Worm (Caenorhabditis elegans) whole organism, L4 larva: ENCODE data around the gene ZK593.2.
A peak's percentile ranks its signal among the peaks of the same experiment; 100 is the strongest.

Experiments used
- D1046.2 ChIP-seq: fragments of 200-800 bp; sonication (Bioruptor generic); IDR thresholded peaks from 2 replicates; pipeline ENCODE4 v1.3.6; 2022; ENCODE audit warnings: missing genetic modification characterization, missing compliant biosample characterization
- F26F4.8 ChIP-seq: fragments of 200-800 bp; sonication (Bioruptor generic); conservative IDR thresholded peaks from 2 replicates; pipeline ENCODE4 v1.3.6; 2022; ENCODE audit warnings: missing genetic modification characterization, missing compliant biosample characterization
- F37D6.2 ChIP-seq: sonication (generic microtip); optimal IDR thresholded peaks from 2 replicates; lab custom pipeline; 2016; ENCODE audit warnings: mild to moderate bottlenecking, missing genetic modification characterization, missing compliant biosample characterization
- F44E2.7 ChIP-seq: fragments of 200-800 bp; sonication (Bioruptor generic); IDR thresholded peaks from 2 replicates; pipeline ENCODE4 v2.1.2; 2022; ENCODE audit warnings: missing genetic modification characterization, missing compliant biosample characterization
- T26A8.4 ChIP-seq: fragments of 200-800 bp; sonication (Bioruptor generic); IDR thresholded peaks from 2 replicates; pipeline ENCODE4 v1.3.6; 2022; ENCODE audit warnings: missing genetic modification characterization, missing compliant biosample characterization
- Y48G9A.11 ChIP-seq: fragments of 200-800 bp; sonication (Bioruptor generic); IDR thresholded peaks from 2 replicates; pipeline ENCODE4 v1.3.6; 2022; ENCODE audit warnings: missing genetic modification reagents, missing genetic modification characterization, missing compliant biosample characterization
- Y5F2A.4 ChIP-seq: fragments of 200-800 bp; sonication (Bioruptor generic); optimal IDR thresholded peaks from 2 replicates; lab custom pipeline; 2018; ENCODE audit warnings: mild to moderate bottlenecking, missing genetic modification characterization, missing compliant biosample characterization
- Y75B8A.6 ChIP-seq: fragments of 200-800 bp; sonication (Bioruptor generic); IDR thresholded peaks from 2 replicates; pipeline ENCODE4 v1.3.6; 2022; ENCODE audit warnings: missing genetic modification reagents, missing genetic modification characterization, missing compliant biosample characterization
- aha-1 ChIP-seq: fragments of 150-350 bp; peaks from one replicate; lab custom pipeline; 2014; ENCODE audit warnings: missing biosample characterization, missing genetic modification characterization
- attf-4 ChIP-seq: sonication (generic microtip); optimal IDR thresholded peaks from 3 replicates; lab custom pipeline; 2017; ENCODE audit warnings: missing biosample characterization, missing genetic modification characterization
- ces-1 ChIP-seq: fragments of 150-350 bp; sonication (generic microtip); optimal IDR thresholded peaks from 4 replicates; lab custom pipeline; 2014; ENCODE audit warnings: missing biosample characterization, missing genetic modification reagents, missing genetic modification characterization
- cey-2 ChIP-seq: sonication (generic microtip); optimal IDR thresholded peaks from 3 replicates; lab custom pipeline; 2017; ENCODE audit warnings: missing genetic modification characterization, mild to moderate bottlenecking, missing compliant biosample characterization, antibody characterized with exemption, borderline replicate concordance; ENCODE audit not compliant: insufficient read depth
- ctbp-1 ChIP-seq: fragments of 200-800 bp; sonication (Bioruptor generic); IDR thresholded peaks from 2 replicates; pipeline ENCODE4 v1.3.6; 2022; ENCODE audit warnings: missing genetic modification reagents, missing genetic modification characterization, missing compliant biosample characterization
- daf-8 ChIP-seq: fragments of 200-800 bp; sonication (Bioruptor generic); IDR thresholded peaks from 2 replicates; pipeline ENCODE4 v1.3.6; 2022; ENCODE audit warnings: missing genetic modification characterization, missing compliant biosample characterization
- duxl-1 ChIP-seq: sonication (generic microtip); optimal IDR thresholded peaks from 2 replicates; lab custom pipeline; 2016; ENCODE audit warnings: mild to moderate bottlenecking, missing genetic modification characterization, moderate library complexity, missing compliant biosample characterization; ENCODE audit not compliant: poor library complexity
- fos-1 ChIP-seq: fragments of 150-350 bp; optimal IDR thresholded peaks from 2 replicates; lab custom pipeline; 2014; ENCODE audit warnings: missing biosample characterization, missing genetic modification characterization
- hif-1 ChIP-seq, 2 experiments: sonication (generic microtip); optimal IDR thresholded peaks; 2 replicates each; lab custom pipeline; 2016 to 2017; ENCODE audit warnings: missing compliant biosample characterization in 2 of 2, missing genetic modification characterization in 2 of 2, missing genetic modification reagents in 2 of 2, missing genotype in 2 of 2, mild to moderate bottlenecking in 1 of 2
- hlh-11 ChIP-seq: fragments of 200-800 bp; sonication (Bioruptor generic); optimal IDR thresholded peaks from 2 replicates; lab custom pipeline; 2018; ENCODE audit warnings: mild to moderate bottlenecking, missing genetic modification characterization, missing compliant biosample characterization
- hmg-1.1 ChIP-seq: fragments of 200-800 bp; sonication (Bioruptor generic); IDR thresholded peaks from 2 replicates; pipeline ENCODE4 v1.3.6; 2022; ENCODE audit warnings: missing genetic modification reagents, missing genetic modification characterization, missing compliant biosample characterization
- lin-13 ChIP-seq: fragments of 150-350 bp; optimal IDR thresholded peaks from 2 replicates; lab custom pipeline; 2014; ENCODE audit warnings: missing biosample characterization, missing genetic modification reagents, missing genetic modification characterization
- mdl-1 ChIP-seq, 2 experiments: fragments of 150-350 bp in 1 of 2; sonication (generic microtip) in 1 of 2; optimal IDR thresholded peaks; 2 replicates each; lab custom pipeline; 2014 to 2017; ENCODE audit warnings: missing biosample characterization in 2 of 2, missing genetic modification characterization in 2 of 2
- nhr-10 ChIP-seq: fragments of 150-350 bp; optimal IDR thresholded peaks from 2 replicates; lab custom pipeline; 2014; ENCODE audit warnings: missing biosample characterization, missing genetic modification characterization
- nhr-11 ChIP-seq: fragments of 150-350 bp; optimal IDR thresholded peaks from 2 replicates; lab custom pipeline; 2014; ENCODE audit warnings: missing biosample characterization, missing genetic modification characterization
- nhr-25 ChIP-seq: sonication (generic microtip); optimal IDR thresholded peaks from 2 replicates; lab custom pipeline; 2017; ENCODE audit warnings: missing genetic modification characterization, mild to moderate bottlenecking, missing compliant biosample characterization, antibody characterized with exemption, moderate library complexity, borderline replicate concordance; ENCODE audit not compliant: insufficient read depth
- nhr-77 ChIP-seq: fragments of 150-350 bp; optimal IDR thresholded peaks from 2 replicates; lab custom pipeline; 2014; ENCODE audit warnings: missing biosample characterization, missing genetic modification characterization
- php-3 ChIP-seq: fragments of 200-800 bp; sonication (Bioruptor generic); IDR thresholded peaks from 2 replicates; pipeline ENCODE4 v1.3.6; 2022; ENCODE audit warnings: missing genetic modification reagents, missing genetic modification characterization, missing compliant biosample characterization
- set-16 ChIP-seq: fragments of 200-800 bp; sonication (Bioruptor generic); IDR thresholded peaks from 2 replicates; pipeline ENCODE4 v1.3.6; 2022; ENCODE audit warnings: missing genetic modification reagents, missing genetic modification characterization, missing compliant biosample characterization
- snpc-1.2 ChIP-seq: fragments of 200-800 bp; sonication (Bioruptor generic); IDR thresholded peaks from 2 replicates; pipeline ENCODE4 v1.3.6; 2022; ENCODE audit warnings: missing genetic modification reagents, missing genetic modification characterization, missing compliant biosample characterization
- tag-97 ChIP-seq: fragments of 200-800 bp; sonication (Bioruptor generic); IDR thresholded peaks from 2 replicates; pipeline ENCODE4 v1.3.6; 2022; ENCODE audit warnings: missing genetic modification characterization, missing compliant biosample characterization
- unc-62 ChIP-seq, 3 experiments: fragments of 150-350 bp in 1 of 3; sonication (generic microtip); optimal IDR thresholded peaks in 2 of 3; peaks in 1 of 3; 1 replicate in 1 of 3; 2 replicates in 2 of 3; lab custom pipeline; 2014 to 2017; ENCODE audit warnings: missing biosample characterization in 3 of 3, missing genetic modification characterization in 3 of 3, missing genetic modification reagents in 3 of 3, missing genotype in 1 of 3
- zag-1 ChIP-seq: fragments of 150-350 bp; optimal IDR thresholded peaks from 2 replicates; lab custom pipeline; 2014; ENCODE audit warnings: missing biosample characterization, missing genetic modification characterization
- zfp-2 ChIP-seq: sonication (generic microtip); optimal IDR thresholded peaks from 2 replicates; lab custom pipeline; 2016; ENCODE audit warnings: mild to moderate bottlenecking, missing genetic modification characterization, missing compliant biosample characterization
- zfp-3 ChIP-seq: fragments of 200-800 bp; sonication (Bioruptor generic); conservative IDR thresholded peaks from 2 replicates; pipeline ENCODE4 v1.3.6; 2022; ENCODE audit warnings: missing genetic modification reagents, missing genetic modification characterization, missing compliant biosample characterization
- zip-11 ChIP-seq: fragments of 200-800 bp; sonication (Bioruptor generic); IDR thresholded peaks from 2 replicates; pipeline ENCODE4 v1.3.6; 2022; ENCODE audit warnings: missing genetic modification characterization, missing compliant biosample characterization
- ztf-7 ChIP-seq: fragments of 150-350 bp; optimal IDR thresholded peaks from 2 replicates; lab custom pipeline; 2014; ENCODE audit warnings: missing biosample characterization, missing genetic modification characterization

The ZK593.2 gene

DNA sequence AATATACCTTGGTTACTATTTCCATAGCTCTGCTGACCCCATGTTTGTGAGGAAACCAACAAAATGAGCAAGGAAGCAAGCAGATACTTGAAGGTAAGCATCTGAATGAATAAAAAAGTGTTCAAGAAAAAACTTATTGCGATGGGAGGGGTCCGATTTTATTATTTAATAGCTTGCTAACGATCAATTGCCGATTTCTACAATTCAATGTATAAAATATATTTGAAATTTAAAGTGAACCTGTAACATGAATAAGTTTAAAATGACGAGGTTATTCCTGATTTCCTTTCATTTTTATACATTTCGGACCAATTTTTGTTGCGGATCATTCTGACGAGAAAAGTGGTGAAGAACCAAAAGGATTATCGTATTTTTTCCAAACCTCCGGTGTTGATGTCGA is 16.7 kb upstream of the ZK593.2 start, which contains the start of gene srlf-13:
TSS of gene srlf-13 (minus strand) at position 101 of the 400 bp plus-strand sequence.
- TF ChIP-seq unc-62 (GFP tag; optimal IDR thresholded peaks at IDR 0.05 in 1 of 2; lab: Kevin White, UChicago) (no peak), unc-62 (tag; optimal IDR thresholded peaks at IDR 0.05; lab: Kevin White, UChicago) (no peak), F37D6.2 (tag; lab: Kevin White, UChicago) (no peak), duxl-1 (tag; lab: Kevin White, UChicago) (no peak), F44E2.7 (GFP tag; lab: Robert Waterston, UW) (no peak), ztf-7 (tag; lab: Kevin White, UChicago) (no peak), tag-97 (GFP tag; lab: Robert Waterston, UW) (no peak), nhr-25 (tag; lab: Kevin White, UChicago) (no peak), mdl-1 (tag; optimal IDR thresholded peaks at IDR 0.05; lab: Kevin White, UChicago) (no peak), T26A8.4 (GFP tag; lab: Robert Waterston, UW) (no peak), Y48G9A.11 (GFP tag; lab: Robert Waterston, UW) (no peak), ctbp-1 (GFP tag; lab: Robert Waterston, UW) (no peak), Y5F2A.4 (no peak), php-3 (GFP tag; lab: Robert Waterston, UW) (no peak), fos-1 (tag; lab: Kevin White, UChicago) (no peak), nhr-10 (tag; lab: Kevin White, UChicago) (no peak), Y75B8A.6 (GFP tag; lab: Robert Waterston, UW) (no peak), nhr-11 (tag; lab: Kevin White, UChicago) (no peak), daf-8 (no peak), attf-4 (tag; lab: Kevin White, UChicago) (no peak), snpc-1.2 (GFP tag; lab: Robert Waterston, UW) (no peak)
- TF ChIP-seq, all 104 proteins: peak for 0

DNA sequence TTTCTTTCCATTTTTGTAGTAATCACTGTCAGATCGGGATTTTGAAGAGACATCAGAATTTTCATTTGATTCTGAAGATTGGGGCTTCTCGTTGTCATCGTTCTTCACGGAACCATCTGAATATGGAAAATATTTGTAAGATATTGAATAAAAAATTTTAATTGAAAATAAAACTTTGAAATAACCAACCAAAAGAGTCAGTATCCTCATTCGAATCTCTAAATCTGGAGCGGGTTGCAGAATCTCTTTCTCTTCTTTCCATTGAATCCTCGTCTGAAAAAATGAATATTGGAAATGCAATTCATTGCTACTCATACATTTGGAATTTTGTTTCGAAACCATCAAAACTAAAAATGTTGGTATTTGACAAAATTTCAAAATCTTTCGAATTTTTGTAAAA is 15.0 kb upstream of the ZK593.2 start:
- TF ChIP-seq unc-62 (GFP tag; optimal IDR thresholded peaks at IDR 0.05 in 1 of 2; lab: Kevin White, UChicago), result peak in 1 of 2 experiments; percentile 92
- no peak for TF ChIP-seq unc-62 (tag; optimal IDR thresholded peaks at IDR 0.05; lab: Kevin White, UChicago)
- peak; percentile 48 for TF ChIP-seq aha-1 (tag; lab: Kevin White, UChicago)
- no peak for TF ChIP-seq zfp-3

DNA sequence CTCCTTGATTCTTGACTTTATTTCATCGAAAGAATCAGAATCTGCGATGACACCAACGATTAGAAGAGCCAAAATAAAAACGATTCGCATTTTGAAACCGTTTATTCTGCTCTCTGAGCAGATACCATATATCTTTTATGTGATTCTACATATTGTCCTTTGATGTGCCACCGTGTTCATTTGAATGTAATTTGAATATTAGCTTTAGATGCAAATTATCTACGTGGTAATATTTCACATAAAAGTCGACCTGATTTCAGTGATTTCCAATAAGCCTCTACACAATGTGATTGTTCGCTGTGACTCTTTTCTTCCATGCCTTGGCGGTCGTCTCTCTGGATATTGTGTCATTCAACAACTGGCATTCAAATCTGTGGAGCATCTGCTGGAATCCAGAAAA is 14.1 kb upstream of the ZK593.2 start, which contains the start of the genes F13E9.9 and F13E9.19:
TSS of gene F13E9.9 (minus strand) at position 101 of the 400 bp plus-strand sequence.
TSS of gene F13E9.19 (plus strand) at position 316 of the 400 bp plus-strand sequence.
- no peak for TF ChIP-seq zip-11 (GFP tag; lab: Robert Waterston, UW)
- TF ChIP-seq F44E2.7 (GFP tag; lab: Robert Waterston, UW), result no peak
- TF ChIP-seq F26F4.8 (GFP tag; lab: Robert Waterston, UW), result no peak
- TF ChIP-seq lin-13 (GFP tag; lab: Kevin White, UChicago), result no peak
- no peak for TF ChIP-seq nhr-77
- TF ChIP-seq ces-1 (GFP tag; lab: Kevin White, UChicago), result no peak
- no peak for TF ChIP-seq hmg-1.1 (GFP tag; lab: Robert Waterston, UW)
- TF ChIP-seq D1046.2, result no peak
- no peak for TF ChIP-seq F37D6.2 (tag; lab: Kevin White, UChicago)
- no peak for TF ChIP-seq nhr-10 (tag; lab: Kevin White, UChicago)
- TF ChIP-seq cey-2 (tag; lab: Kevin White, UChicago), result no peak
- no peak for TF ChIP-seq hlh-11
- no peak for TF ChIP-seq zfp-2

DNA sequence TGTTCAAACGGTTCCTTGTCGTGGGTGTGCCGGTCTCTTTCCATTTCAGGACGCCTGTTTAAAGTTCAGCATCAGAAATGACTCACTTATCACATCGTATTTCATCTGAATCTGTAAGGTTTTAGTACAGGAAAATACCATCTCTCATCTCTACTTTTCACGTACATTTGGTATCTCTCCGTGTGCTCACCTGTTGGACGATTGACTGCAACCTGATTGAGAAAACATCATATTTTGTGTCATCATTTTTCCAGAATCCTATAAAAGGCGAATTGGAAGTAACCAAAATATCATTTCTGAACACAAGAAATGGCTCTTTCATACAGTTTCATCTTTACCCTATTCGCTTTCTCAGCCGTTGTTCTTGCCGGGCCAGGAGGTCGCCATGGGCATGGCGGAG is 13.1 kb upstream of the ZK593.2 start, which contains the start of gene srlf-30:
TSS of gene srlf-30 (plus strand) at position 301 of the 400 bp plus-strand sequence.
- TF ChIP-seq hif-1 (tag; optimal IDR thresholded peaks at IDR 0.05; lab: Kevin White, UChicago) (no peak), ztf-7 (tag; lab: Kevin White, UChicago) (no peak), set-16 (no peak), nhr-10 (tag; lab: Kevin White, UChicago) (no peak), hmg-1.1 (GFP tag; lab: Robert Waterston, UW) (no peak), zag-1 (tag; lab: Kevin White, UChicago) (no peak), snpc-1.2 (GFP tag; lab: Robert Waterston, UW) (no peak)
